Worm (Caenorhabditis elegans): ENCODE measurements around the gene Y47D7A.12.

Y47D7A.12 gene

DNA sequence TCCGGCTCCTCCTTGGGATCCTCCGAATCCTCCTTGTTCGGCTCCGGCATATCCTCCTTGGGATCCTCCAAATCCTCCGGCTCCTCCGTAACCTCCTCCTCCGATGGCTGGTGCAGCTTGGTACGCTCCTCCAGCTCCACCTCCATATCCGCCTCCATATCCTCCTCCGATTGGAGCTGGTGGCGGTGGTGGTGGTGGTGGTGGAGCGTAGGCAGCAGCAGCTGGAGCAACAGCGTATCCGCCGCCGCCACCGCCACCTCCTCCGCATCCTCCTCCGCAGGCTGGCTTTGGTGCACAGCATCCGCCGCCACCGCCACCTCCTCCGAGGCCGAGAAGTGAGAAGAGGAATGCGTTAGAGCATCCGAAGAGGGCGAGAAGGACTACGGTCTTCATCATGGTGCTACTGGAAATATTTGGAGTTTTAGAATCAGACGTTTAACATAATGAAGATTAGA, 3.3 kb upstream of the Y47D7A.12 start, which contains the start of gene Y47D7A.15:
Y47D7A.15 (minus strand) TSS at position 405 of the 455 bp plus-strand sequence.
- TF ChIP-seq lin-13 (GFP tag; optimal IDR thresholded peaks at IDR 0.05) (no peak), nhr-129 (tag; optimal IDR thresholded peaks at IDR 0.05) (no peak), fos-1 (tag; optimal IDR thresholded peaks at IDR 0.05) (no peak), lin-11 (tag; optimal IDR thresholded peaks at IDR 0.05) (no peak), egl-27 (tag; optimal IDR thresholded peaks at IDR 0.05) (no peak), ztf-4 (tag; optimal IDR thresholded peaks at IDR 0.05) (no peak), peb-1 (tag; optimal IDR thresholded peaks at IDR 0.05) (no peak), skn-1 (tag; optimal IDR thresholded peaks at IDR 0.05) (no peak), nhr-23 (tag; optimal IDR thresholded peaks at IDR 0.05) (no peak)

DNA sequence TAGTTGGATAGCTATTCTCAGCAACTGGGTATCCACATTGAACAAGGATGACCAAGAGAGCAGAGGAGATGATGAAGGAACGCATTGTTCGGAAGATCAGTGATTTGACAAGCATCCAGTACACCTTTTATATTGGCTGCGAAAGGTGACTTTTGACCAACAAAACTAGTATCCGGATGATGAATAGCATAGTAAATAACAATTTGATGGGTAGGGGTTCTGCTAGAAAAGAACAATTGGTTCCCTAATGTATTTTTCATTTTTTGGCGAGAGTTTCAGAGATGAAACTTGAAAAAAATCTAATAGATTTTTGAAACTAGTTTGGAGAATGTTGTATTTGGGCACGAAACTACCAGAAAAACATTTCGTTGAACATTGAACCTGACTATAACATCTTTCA, 1.3 kb downstream of the Y47D7A.12 start, which contains the start of gene Y47D7A.11:
Y47D7A.11 (minus strand) TSS at position 101 of the 400 bp plus-strand sequence.
- TF ChIP-seq mab-5 (tag; optimal IDR thresholded peaks at IDR 0.05) (no peak), mbf-1 (tag; optimal IDR thresholded peaks at IDR 0.05) (no peak), unc-39 (tag; optimal IDR thresholded peaks at IDR 0.05) (no peak), nhr-237 (tag; optimal IDR thresholded peaks at IDR 0.05) (no peak), lin-11 (tag; optimal IDR thresholded peaks at IDR 0.05) (no peak), aly-2 (tag; optimal IDR thresholded peaks at IDR 0.05) (no peak), nhr-23 (tag; optimal IDR thresholded peaks at IDR 0.05) (no peak), nhr-10 (tag; optimal IDR thresholded peaks at IDR 0.05) (no peak), zag-1 (tag; optimal IDR thresholded peaks at IDR 0.05) (no peak), unc-55 (GFP tag; optimal IDR thresholded peaks at IDR 0.05) (no peak), elt-3 (tag; optimal IDR thresholded peaks at IDR 0.05) (no peak), elt-1 (tag; optimal IDR thresholded peaks at IDR 0.05) (no peak)

DNA sequence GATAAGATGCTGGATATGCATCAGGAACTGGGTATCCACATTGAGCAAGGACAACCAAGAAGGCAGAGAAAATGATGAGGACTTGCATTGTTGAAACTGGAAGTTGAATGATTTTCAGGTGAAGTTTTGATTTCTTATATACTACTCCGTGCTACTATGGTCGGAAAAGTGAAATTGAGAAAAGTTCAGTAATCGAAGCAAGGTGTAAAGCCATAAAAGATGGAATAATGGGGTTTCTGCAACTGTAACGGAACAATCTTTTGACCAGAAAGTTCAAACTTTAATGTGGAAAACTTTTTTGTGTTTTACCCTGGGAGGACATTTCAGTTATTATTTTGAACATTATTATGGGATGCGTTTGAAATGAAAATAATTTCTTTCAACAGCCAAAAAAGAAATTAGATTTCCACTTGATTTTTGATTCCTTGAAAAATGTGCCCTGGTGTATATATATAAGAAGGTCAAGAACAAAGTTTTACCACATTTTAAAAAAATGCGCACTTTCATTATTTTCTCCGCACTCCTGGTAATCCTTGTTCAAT, 5.5 kb downstream of the Y47D7A.12 start, which contains the start of the genes Y47D7A.9 and Y47D7A.19:
Y47D7A.9 (minus strand) TSS at position 101 of the 542 bp plus-strand sequence.
Y47D7A.19 (plus strand) TSS at position 492 of the 542 bp plus-strand sequence.
- no peak for TF ChIP-seq peb-1 (tag; optimal IDR thresholded peaks at IDR 0.05)
- no peak for TF ChIP-seq F13H6.1 (tag; optimal IDR thresholded peaks at IDR 0.05)
- no peak for TF ChIP-seq elt-3 (tag; optimal IDR thresholded peaks at IDR 0.05)
- no peak for TF ChIP-seq ama-1 (optimal IDR thresholded peaks at IDR 0.05)
- no peak for TF ChIP-seq R02D3.7 (tag; optimal IDR thresholded peaks at IDR 0.05)
- no peak for TF ChIP-seq ZK546.5 (tag; optimal IDR thresholded peaks at IDR 0.05)

DNA sequence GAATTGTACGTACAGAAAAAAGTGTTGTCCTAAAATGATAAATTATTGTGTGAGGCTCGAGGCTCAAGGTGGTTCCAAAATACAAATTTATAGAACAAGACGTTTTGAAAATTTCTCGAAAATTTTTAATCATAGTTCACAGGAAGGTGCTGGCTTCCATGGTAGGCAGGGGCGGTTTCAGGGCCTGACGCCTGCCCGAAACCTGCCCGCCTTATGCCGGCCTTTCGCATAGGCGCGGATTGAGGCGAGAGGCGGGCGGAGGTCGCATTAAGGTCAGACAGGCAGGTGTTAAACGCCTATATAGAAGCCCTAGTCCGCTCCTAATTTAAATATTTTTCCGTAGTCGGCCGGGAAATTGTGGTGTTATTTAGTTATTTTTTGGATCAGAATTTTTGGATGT, 6.4 kb downstream of the Y47D7A.12 start:
- no peak for TF ChIP-seq mdl-1 (tag; optimal IDR thresholded peaks at IDR 0.05)
- TF ChIP-seq zag-1 (tag; optimal IDR thresholded peaks at IDR 0.05) = no peak
- no peak for TF ChIP-seq ZK546.5 (tag; optimal IDR thresholded peaks at IDR 0.05)
- TF ChIP-seq dmd-4 (tag; optimal IDR thresholded peaks at IDR 0.05) = no peak
- TF ChIP-seq nhr-12 (tag; optimal IDR thresholded peaks at IDR 0.05) = no peak

DNA sequence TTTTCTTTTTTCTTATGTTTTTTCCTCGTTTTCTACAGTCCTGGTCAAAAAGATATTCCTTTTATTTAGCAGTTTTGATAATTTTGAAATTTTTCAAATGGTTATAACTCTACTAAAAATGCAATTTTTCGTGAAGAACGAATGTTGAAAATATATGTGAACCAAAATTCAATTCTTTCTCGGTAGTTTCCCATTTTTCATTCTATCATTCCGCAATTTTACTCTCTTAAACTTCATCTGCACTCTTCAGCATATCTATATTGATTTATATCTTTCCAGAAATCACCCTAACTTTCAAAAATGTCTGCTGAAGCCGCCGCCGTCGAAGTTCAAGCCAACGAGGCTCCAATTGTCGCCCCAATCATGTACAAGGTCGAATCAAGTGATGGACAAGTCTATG, 7.3 kb downstream of the Y47D7A.12 start, which contains the start of gene skr-7:
skr-7 (plus strand) TSS at position 301 of the 400 bp plus-strand sequence.
- TF ChIP-seq skn-1 (tag; optimal IDR thresholded peaks at IDR 0.05) (no peak), lsy-2 (tag; optimal IDR thresholded peaks at IDR 0.05) (no peak), sma-3 (GFP tag; optimal IDR thresholded peaks at IDR 0.05) (no peak), ztf-4 (tag; optimal IDR thresholded peaks at IDR 0.05) (no peak), nhr-77 (tag; optimal IDR thresholded peaks at IDR 0.05) (no peak), ama-1 (optimal IDR thresholded peaks at IDR 0.05) (no peak), alr-1 (tag; optimal IDR thresholded peaks at IDR 0.05) (no peak), peb-1 (tag; optimal IDR thresholded peaks at IDR 0.05) (no peak), nhr-21 (tag; optimal IDR thresholded peaks at IDR 0.05) (no peak), nhr-10 (tag; optimal IDR thresholded peaks at IDR 0.05) (no peak), egl-27 (tag; optimal IDR thresholded peaks at IDR 0.05) (no peak), unc-62 (GFP tag; optimal IDR thresholded peaks at IDR 0.05) (no peak)

DNA sequence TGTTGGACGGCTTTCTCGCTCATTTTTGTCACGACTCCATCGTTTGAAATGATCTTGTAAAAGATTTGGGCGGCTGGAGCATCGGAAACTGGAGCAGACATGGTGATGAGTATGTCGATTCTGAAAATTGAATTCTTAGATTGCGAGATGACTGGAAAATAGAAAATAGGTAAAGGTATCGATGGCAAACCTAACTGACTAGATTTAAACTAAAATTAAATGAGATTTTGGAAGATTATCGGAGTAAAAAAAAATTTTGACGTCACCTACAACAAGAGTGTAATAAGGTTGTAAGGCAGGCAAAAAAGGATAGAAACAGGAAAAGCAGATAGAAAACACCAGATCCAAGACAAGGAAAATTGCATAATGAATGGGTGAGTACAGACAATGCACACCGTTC, 8.0 kb downstream of the Y47D7A.12 start, which contains the start of gene skr-14:
skr-14 (minus strand) TSS at position 101 of the 400 bp plus-strand sequence.
- no peak for TF ChIP-seq blmp-1 (tag; optimal IDR thresholded peaks at IDR 0.05; ENCODE audit: insufficient read depth)
- no peak for TF ChIP-seq sem-4 (tag; optimal IDR thresholded peaks at IDR 0.05)
- TF ChIP-seq C34F6.9 (tag; optimal IDR thresholded peaks at IDR 0.05) = no peak
- no peak for TF ChIP-seq snpc-4 (tag; optimal IDR thresholded peaks at IDR 0.05)
- no peak for TF ChIP-seq unc-39 (tag; optimal IDR thresholded peaks at IDR 0.05)
- no peak for TF ChIP-seq nhr-6 (tag; optimal IDR thresholded peaks at IDR 0.05)
- TF ChIP-seq sma-9 (GFP tag; optimal IDR thresholded peaks at IDR 0.05) = no peak
- TF ChIP-seq sma-9 (tag; optimal IDR thresholded peaks at IDR 0.05) = no peak
- no peak for TF ChIP-seq elt-1 (tag; optimal IDR thresholded peaks at IDR 0.05)
- no peak for TF ChIP-seq nhr-23 (tag; optimal IDR thresholded peaks at IDR 0.05)
- no peak for TF ChIP-seq peb-1 (tag; optimal IDR thresholded peaks at IDR 0.05)
- no peak for TF ChIP-seq aly-2 (tag; optimal IDR thresholded peaks at IDR 0.05)
- TF ChIP-seq lsy-2 (tag; optimal IDR thresholded peaks at IDR 0.05) = no peak
- no peak for TF ChIP-seq mbf-1 (tag; optimal IDR thresholded peaks at IDR 0.05)
- TF ChIP-seq nhr-11 (tag; optimal IDR thresholded peaks at IDR 0.05) = no peak
